Worm (Caenorhabditis elegans): Measurements from ENCODE around the gene pqn-51.
"Not testable (repeated sequence)": the region's sequence is repeated elsewhere in the genome, so short reads cannot be mapped to it uniquely, and the experiment has no call there.

The pqn-51 gene

ce11 chrV:5040925-5041324 is 8.5 kb upstream of the pqn-51 start, which contains the start of gene K11D12.8:
Gene K11D12.8 (minus strand): TSS chrV:5041001.
- TF ChIP-seq Y5F2A.4 (GFP tag; optimal IDR thresholded peaks at IDR 0.05) (no peak), nhr-48 (tag; optimal IDR thresholded peaks at IDR 0.05) (no peak), egl-43 (GFP tag; IDR thresholded peaks at IDR 0.05) (no peak), nhr-10 (tag; optimal IDR thresholded peaks at IDR 0.05) (no peak), ztf-7 (tag; optimal IDR thresholded peaks at IDR 0.05) (no peak), zip-2 (tag; optimal IDR thresholded peaks at IDR 0.05) (no peak), unc-62 (GFP tag; optimal IDR thresholded peaks at IDR 0.05 in 1 of 2) (peak in 1 of 2 experiments; percentile 77), unc-62 (tag; optimal IDR thresholded peaks at IDR 0.05) (no peak)

- no peak for TF ChIP-seq F10B5.3 (tag; optimal IDR thresholded peaks at IDR 0.05)
- TF ChIP-seq tra-1 (GFP tag; IDR thresholded peaks at IDR 0.05), result no peak
- no peak for TF ChIP-seq dmd-9 (GFP tag; IDR thresholded peaks at IDR 0.05)
- no peak for TF ChIP-seq duxl-1 (tag; optimal IDR thresholded peaks at IDR 0.05; ENCODE audit: poor library complexity)
- TF ChIP-seq set-16 (GFP tag; IDR thresholded peaks at IDR 0.05), result no peak
- no peak for TF ChIP-seq mxl-3 (GFP tag; optimal IDR thresholded peaks at IDR 0.05)
- no peak for TF ChIP-seq F37D6.2 (tag; optimal IDR thresholded peaks at IDR 0.05)
- no peak for TF ChIP-seq mdt-29 (GFP tag; IDR thresholded peaks at IDR 0.05)
- TF ChIP-seq unc-39 (tag; optimal IDR thresholded peaks at IDR 0.05), result no peak
- no peak for TF ChIP-seq php-3 (GFP tag; IDR thresholded peaks at IDR 0.05)
- TF ChIP-seq arid-1 (GFP tag; conservative IDR thresholded peaks at IDR 0.05), result no peak
These were observed 3.3 kb upstream of the pqn-51 start, which contains the start of gene exc-14 for ce11 chrV:5046103-5046502. Gene exc-14 (minus strand): TSS chrV:5046203.

DNA sequence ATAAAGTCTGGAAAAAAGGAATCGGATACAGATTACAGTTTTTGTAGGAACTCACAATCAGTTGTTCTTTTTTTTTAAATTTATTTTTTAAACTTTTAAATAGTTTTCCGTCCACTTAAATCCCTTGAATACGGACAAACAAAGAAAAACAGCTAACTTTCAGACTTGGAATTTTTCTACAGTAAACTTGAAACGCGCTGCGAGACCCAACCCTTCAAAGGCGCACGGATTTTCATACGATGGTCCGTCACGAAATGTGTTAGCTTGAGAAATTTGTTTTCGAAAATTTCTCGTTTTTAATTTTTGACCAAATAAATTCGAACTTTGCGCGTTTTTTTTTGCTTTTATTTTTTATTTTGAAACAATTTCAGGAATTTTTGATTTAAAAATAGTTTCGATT is 2.8 kb upstream of the pqn-51 start:
- TF ChIP-seq pha-4 (GFP tag; IDR thresholded peaks at IDR 0.05) (no peak), pha-4 (tag; optimal IDR thresholded peaks at IDR 0.05) (no peak), nhr-102 (tag; optimal IDR thresholded peaks at IDR 0.05) (no peak), nhr-77 (tag; optimal IDR thresholded peaks at IDR 0.05) (no peak), ceh-82 (tag; optimal IDR thresholded peaks at IDR 0.05) (no peak), lin-15B (tag; optimal IDR thresholded peaks at IDR 0.05) (no peak), egl-27 (tag; optimal IDR thresholded peaks at IDR 0.05) (no peak), lin-13 (GFP tag; optimal IDR thresholded peaks at IDR 0.05) (no peak), nhr-42 (GFP tag; IDR thresholded peaks at IDR 0.05) (no peak), hlh-11 (tag; optimal IDR thresholded peaks at IDR 0.05) (no peak), nhr-11 (tag; optimal IDR thresholded peaks at IDR 0.05) (no peak), ceh-28 (tag; optimal IDR thresholded peaks at IDR 0.05) (no peak), egl-43 (GFP tag; IDR thresholded peaks at IDR 0.05) (no peak), F10B5.3 (tag; optimal IDR thresholded peaks at IDR 0.05) (no peak), set-16 (GFP tag; IDR thresholded peaks at IDR 0.05) (no peak), ceh-20 (GFP tag; IDR thresholded peaks at IDR 0.05) (no peak), dmd-9 (GFP tag; IDR thresholded peaks at IDR 0.05) (no peak)

ce11 chrV:5047230-5047629 is 2.2 kb upstream of the pqn-51 start:
- TF ChIP-seq hmg-1.1 (GFP tag; IDR thresholded peaks at IDR 0.05) (peak; percentile 97), D1046.2 (GFP tag; IDR thresholded peaks at IDR 0.05) (peak; percentile 73; the same call in 1 of the 2 replicates), dmd-8 (GFP tag; IDR thresholded peaks at IDR 0.05) (0 out of 2 replicates have a peak, but pooled peaks have one; percentile 59), arid-1 (GFP tag; conservative IDR thresholded peaks at IDR 0.05) (peak; percentile 79; the same call in 1 of the 2 replicates), dmd-9 (GFP tag; IDR thresholded peaks at IDR 0.05) (0 out of 2 replicates have a peak, but pooled peaks have one; percentile 64), Y48G9A.11 (GFP tag; IDR thresholded peaks at IDR 0.05) (peak; percentile 57; the same call in 1 of the 2 replicates), Y75B8A.6 (GFP tag; IDR thresholded peaks at IDR 0.05) (0 out of 2 replicates have a peak, but pooled peaks have one; percentile 33), rbr-2 (tag; optimal IDR thresholded peaks at IDR 0.05) (peak; percentile 25), ceh-44 (GFP tag; IDR thresholded peaks at IDR 0.05) (peak; percentile 86), lin-1 (GFP tag; IDR thresholded peaks at IDR 0.05) (peak; percentile 60; the same call in 1 of the 2 replicates), snpc-1.2 (GFP tag; IDR thresholded peaks at IDR 0.05) (0 out of 2 replicates have a peak, but pooled peaks have one; percentile 30), saeg-2 (GFP tag; IDR thresholded peaks at IDR 0.05) (peak; percentile 79), ZK337.2 (GFP tag; IDR thresholded peaks at IDR 0.05) (peak; percentile 46; the same call in 1 of the 2 replicates), nhr-42 (GFP tag; IDR thresholded peaks at IDR 0.05) (peak; percentile 93), set-16 (GFP tag; IDR thresholded peaks at IDR 0.05) (peak; percentile 94), madf-9 (GFP tag; conservative IDR thresholded peaks at IDR 0.05) (peak; percentile 77), php-3 (GFP tag; IDR thresholded peaks at IDR 0.05) (peak; percentile 82), pha-4 (GFP tag; IDR thresholded peaks at IDR 0.05) (peak; percentile 80), vab-7 (GFP tag; IDR thresholded peaks at IDR 0.05) (peak; percentile 81; the same call in 1 of the 2 replicates), lin-29 (GFP tag; IDR thresholded peaks at IDR 0.05) (peak; percentile 81), ceh-20 (GFP tag; IDR thresholded peaks at IDR 0.05) (peak; percentile 91)
- not testable (repeated sequence) for TF ChIP-seq pha-4 (tag; optimal IDR thresholded peaks at IDR 0.05)
